Worm (Caenorhabditis elegans) whole organism, dauer: ENCODE results near the gene C50C3.5.

Source experiments
- unc-62 ChIP-seq: sonication (generic microtip); optimal IDR thresholded peaks from 2 replicates; lab custom pipeline; 2017; ENCODE audit warnings: missing biosample characterization, missing genetic modification reagents, missing genetic modification characterization

The C50C3.5 gene

ce11 chrIII:8163788-8164423 lies 15.1 kb upstream of the C50C3.5 start, which contains the start of gene prp-8:
Gene prp-8 (plus strand): TSS chrIII:8164373.
- no peak for TF ChIP-seq unc-62 (GFP tag; lab: Kevin White, UChicago)

ce11 chrIII:8164771-8165170 lies 14.3 kb upstream of the C50C3.5 start:
- no peak for TF ChIP-seq unc-62 (GFP tag; lab: Kevin White, UChicago)

ce11 chrIII:8172609-8173133 lies 6.4 kb upstream of the C50C3.5 start:
- no peak for TF ChIP-seq unc-62 (GFP tag; lab: Kevin White, UChicago)

- TF ChIP-seq unc-62 (GFP tag; lab: Kevin White, UChicago) = no peak
These were observed 3.8 kb upstream of the C50C3.5 start for ce11 chrIII:8175263-8175662.

- TF ChIP-seq unc-62 (GFP tag; lab: Kevin White, UChicago) = no peak
These were observed 2.8 kb upstream of the C50C3.5 start, which contains the start of gene C50C3.12 for ce11 chrIII:8176265-8176664. Gene C50C3.12 (plus strand): TSS chrIII:8176565.

ce11 chrIII:8181581-8181980 lies 2.6 kb downstream of the C50C3.5 start, which contains the start of gene spc-2:
Gene spc-2 (plus strand): TSS chrIII:8181881.
- TF ChIP-seq unc-62 (GFP tag; lab: Kevin White, UChicago) = no peak

- TF ChIP-seq unc-62 (GFP tag; lab: Kevin White, UChicago) = no peak
These were observed 3.5 kb downstream of the C50C3.5 start for ce11 chrIII:8182573-8182972.

- no peak for TF ChIP-seq unc-62 (GFP tag; lab: Kevin White, UChicago)
These were observed 6.1 kb downstream of the C50C3.5 start for ce11 chrIII:8185130-8185529.

- TF ChIP-seq unc-62 (GFP tag; lab: Kevin White, UChicago) = no peak
These were observed 11.5 kb downstream of the C50C3.5 start, which contains the start of gene C50C3.19 for ce11 chrIII:8190505-8190904. Gene C50C3.19 (plus strand): TSS chrIII:8190805.

- no peak for TF ChIP-seq unc-62 (GFP tag; lab: Kevin White, UChicago)
These were observed 12.7 kb downstream of the C50C3.5 start, which contains the start of gene C50C3.1 for ce11 chrIII:8191695-8192094. Gene C50C3.1 (plus strand): TSS chrIII:8191995.

- no peak for TF ChIP-seq unc-62 (GFP tag; lab: Kevin White, UChicago)
These were observed 20.0 kb downstream of the C50C3.5 start for ce11 chrIII:8199060-8199459.

- no peak for TF ChIP-seq unc-62 (GFP tag; lab: Kevin White, UChicago)
These were observed 22.1 kb downstream of the C50C3.5 start, which contains the start of gene unc-36 for ce11 chrIII:8201117-8201516. Gene unc-36 (minus strand): TSS chrIII:8201217.

ce11 chrIII:8201760-8202159 lies 22.7 kb downstream of the C50C3.5 start:
- TF ChIP-seq unc-62 (GFP tag; lab: Kevin White, UChicago) = no peak

ce11 chrIII:8202754-8203153 lies 23.7 kb downstream of the C50C3.5 start, which contains the start of gene snb-5:
Gene snb-5 (plus strand): TSS chrIII:8203054.
- no peak for TF ChIP-seq unc-62 (GFP tag; lab: Kevin White, UChicago)

ce11 chrIII:8209775-8210174 lies 30.8 kb downstream of the C50C3.5 start, which contains the start of gene C30A5.10:
Gene C30A5.10 (minus strand): TSS chrIII:8209875.
- no peak for TF ChIP-seq unc-62 (GFP tag; lab: Kevin White, UChicago)

- TF ChIP-seq unc-62 (GFP tag; lab: Kevin White, UChicago) = no peak
These were observed 32.5 kb downstream of the C50C3.5 start for ce11 chrIII:8211562-8211961.

ce11 chrIII:8216224-8216623 lies 37.2 kb downstream of the C50C3.5 start, which contains the start of gene unc-86:
Gene unc-86 (minus strand): TSS chrIII:8216336.
- no peak for TF ChIP-seq unc-62 (GFP tag; lab: Kevin White, UChicago)
